Worm (Caenorhabditis elegans) whole organism, L2 larva: Measurements from ENCODE around the gene lgc-33.
A peak's percentile ranks its signal among the peaks of the same experiment; 100 is the strongest.

Experiments used
- C34F6.9 ChIP-seq: fragments of 150-350 bp; optimal IDR thresholded peaks from 2 replicates; lab custom pipeline; 2014; ENCODE audit warnings: missing biosample characterization, missing genetic modification characterization
- R02D3.7 ChIP-seq: fragments of 150-350 bp; optimal IDR thresholded peaks from 2 replicates; lab custom pipeline; 2014; ENCODE audit warnings: missing biosample characterization, missing genetic modification characterization
- ZK546.5 ChIP-seq: sonication (generic microtip); optimal IDR thresholded peaks from 2 replicates; lab custom pipeline; 2017; ENCODE audit warnings: missing biosample characterization, missing genetic modification characterization
- blmp-1 ChIP-seq: sonication (generic microtip); optimal IDR thresholded peaks from 2 replicates; lab custom pipeline; 2017; ENCODE audit warnings: missing genetic modification characterization, mild to moderate bottlenecking, missing compliant biosample characterization, antibody characterized with exemption, moderate library complexity; ENCODE audit not compliant: insufficient read depth
- ceh-16 ChIP-seq: fragments of 150-350 bp; optimal IDR thresholded peaks from 2 replicates; lab custom pipeline; 2014; ENCODE audit warnings: missing biosample characterization, missing genetic modification characterization
- ceh-82 ChIP-seq: fragments of 150-350 bp; optimal IDR thresholded peaks from 2 replicates; lab custom pipeline; 2014; ENCODE audit warnings: missing biosample characterization, missing genetic modification characterization
- crh-2 ChIP-seq: sonication (generic microtip); optimal IDR thresholded peaks from 2 replicates; lab custom pipeline; 2017; ENCODE audit warnings: missing biosample characterization, missing genetic modification characterization
- dmd-4 ChIP-seq: sonication (generic microtip); optimal IDR thresholded peaks from 2 replicates; lab custom pipeline; 2017; ENCODE audit warnings: missing biosample characterization, missing genetic modification characterization
- elt-1 ChIP-seq: fragments of 150-350 bp; optimal IDR thresholded peaks from 2 replicates; lab custom pipeline; 2014; ENCODE audit warnings: missing biosample characterization, missing genetic modification characterization
- fos-1 ChIP-seq: fragments of 150-350 bp; optimal IDR thresholded peaks from 2 replicates; lab custom pipeline; 2014; ENCODE audit warnings: missing biosample characterization, missing genetic modification characterization
- gmeb-1 ChIP-seq: fragments of 150-350 bp; optimal IDR thresholded peaks from 2 replicates; lab custom pipeline; 2014; ENCODE audit warnings: missing biosample characterization, missing genetic modification characterization
- lin-11 ChIP-seq: fragments of 150-350 bp; sonication (generic microtip); optimal IDR thresholded peaks from 2 replicates; lab custom pipeline; 2014; ENCODE audit warnings: missing biosample characterization, missing genetic modification characterization, inconsistent platforms, mixed read lengths
- lin-13 ChIP-seq: fragments of 150-350 bp; optimal IDR thresholded peaks from 2 replicates; lab custom pipeline; 2014; ENCODE audit warnings: missing biosample characterization, missing genetic modification reagents, missing genetic modification characterization
- lin-39 ChIP-seq: fragments of 150-350 bp; optimal IDR thresholded peaks from 2 replicates; lab custom pipeline; 2014; ENCODE audit warnings: missing biosample characterization, missing genetic modification reagents, missing genetic modification characterization
- lsy-2 ChIP-seq, 2 experiments: fragments of 150-350 bp in 1 of 2; sonication (generic microtip) in 1 of 2; optimal IDR thresholded peaks; 2 replicates each; lab custom pipeline; 2014 to 2017; ENCODE audit warnings: missing biosample characterization in 2 of 2, missing genetic modification characterization in 2 of 2
- mbf-1 ChIP-seq: sonication (generic microtip); optimal IDR thresholded peaks from 2 replicates; lab custom pipeline; 2017; ENCODE audit warnings: missing biosample characterization, missing genetic modification characterization
- mdl-1 ChIP-seq, 2 experiments: fragments of 150-350 bp in 1 of 2; sonication (generic microtip) in 1 of 2; optimal IDR thresholded peaks; 2 replicates each; lab custom pipeline; 2017; ENCODE audit warnings: missing biosample characterization in 2 of 2, missing genetic modification characterization in 2 of 2
- nhr-10 ChIP-seq: sonication (generic microtip); optimal IDR thresholded peaks from 2 replicates; lab custom pipeline; 2017; ENCODE audit warnings: missing biosample characterization, missing genetic modification characterization
- nhr-11 ChIP-seq: fragments of 150-350 bp; optimal IDR thresholded peaks from 2 replicates; lab custom pipeline; 2014; ENCODE audit warnings: missing biosample characterization, missing genetic modification characterization
- nhr-12 ChIP-seq: fragments of 150-350 bp; optimal IDR thresholded peaks from 2 replicates; lab custom pipeline; 2014; ENCODE audit warnings: missing biosample characterization, missing genetic modification characterization
- nhr-129 ChIP-seq: fragments of 150-350 bp; optimal IDR thresholded peaks from 2 replicates; lab custom pipeline; 2014; ENCODE audit warnings: missing biosample characterization, missing genetic modification characterization
- nhr-21 ChIP-seq: fragments of 150-350 bp; optimal IDR thresholded peaks from 2 replicates; lab custom pipeline; 2014; ENCODE audit warnings: missing biosample characterization, missing genetic modification characterization
- nhr-23 ChIP-seq: fragments of 150-350 bp; optimal IDR thresholded peaks from 2 replicates; lab custom pipeline; 2014; ENCODE audit warnings: missing biosample characterization, missing genetic modification reagents, missing genetic modification characterization
- nhr-25 ChIP-seq: fragments of 150-350 bp; sonication (generic microtip); optimal IDR thresholded peaks from 3 replicates; lab custom pipeline; 2014; ENCODE audit warnings: missing biosample characterization, missing genetic modification characterization
- nhr-77 ChIP-seq: fragments of 150-350 bp; optimal IDR thresholded peaks from 2 replicates; lab custom pipeline; 2014; ENCODE audit warnings: missing biosample characterization, missing genetic modification characterization
- peb-1 ChIP-seq: fragments of 150-350 bp; optimal IDR thresholded peaks from 2 replicates; lab custom pipeline; 2014; ENCODE audit warnings: missing biosample characterization, missing genetic modification characterization
- sem-4 ChIP-seq: fragments of 150-350 bp; optimal IDR thresholded peaks from 2 replicates; lab custom pipeline; 2014; ENCODE audit warnings: missing biosample characterization, missing genetic modification reagents, missing genetic modification characterization
- sma-3 ChIP-seq: sonication (generic microtip); optimal IDR thresholded peaks from 2 replicates; lab custom pipeline; 2016; ENCODE audit warnings: missing genetic modification reagents, missing genetic modification characterization, missing compliant biosample characterization
- sma-9 ChIP-seq, 2 experiments: fragments of 150-350 bp in 1 of 2; sonication (generic microtip) in 1 of 2; optimal IDR thresholded peaks; 2 replicates each; lab custom pipeline; 2014 to 2016; ENCODE audit warnings: missing genetic modification characterization in 2 of 2, mild to moderate bottlenecking in 1 of 2, missing biosample characterization in 1 of 2, missing compliant biosample characterization in 1 of 2, missing genetic modification reagents in 1 of 2, moderate library complexity in 1 of 2
- snpc-4 ChIP-seq: fragments of 150-350 bp; optimal IDR thresholded peaks from 2 replicates; lab custom pipeline; 2014; ENCODE audit warnings: missing biosample characterization, missing genetic modification characterization
- unc-55 ChIP-seq: fragments of 150-350 bp; sonication (generic microtip); optimal IDR thresholded peaks from 3 replicates; lab custom pipeline; 2014; ENCODE audit warnings: missing biosample characterization, missing genetic modification reagents, missing genetic modification characterization
- ztf-1 ChIP-seq: fragments of 200-800 bp; sonication (Bioruptor generic); conservative IDR thresholded peaks from 2 replicates; pipeline ENCODE4 v1.3.6; 2022; ENCODE audit warnings: missing genetic modification characterization, missing compliant biosample characterization
- ztf-11 ChIP-seq: sonication (generic microtip); optimal IDR thresholded peaks from 2 replicates; lab custom pipeline; 2017; ENCODE audit warnings: missing biosample characterization, missing genetic modification characterization

lgc-33 gene

ce11 chrIV:866828-867270, 21.6 kb downstream of the lgc-33 start (continued):
- no peak for TF ChIP-seq ztf-11 (tag; lab: Kevin White, UChicago)
- peak; percentile 7 to 43 for TF ChIP-seq mdl-1 (tag; optimal IDR thresholded peaks at IDR 0.05; lab: Kevin White, UChicago)
- TF ChIP-seq nhr-12 (tag; lab: Kevin White, UChicago), result no peak
- TF ChIP-seq unc-55 (GFP tag; lab: Kevin White, UChicago), result peak; percentile 58
- no peak for TF ChIP-seq ceh-16 (tag; lab: Kevin White, UChicago)
- TF ChIP-seq nhr-11 (tag; lab: Kevin White, UChicago), result no peak
- no peak for TF ChIP-seq elt-1 (tag; lab: Kevin White, UChicago)
- TF ChIP-seq nhr-129, result peak; percentile 81
- peak; percentile 15 for TF ChIP-seq R02D3.7 (tag; lab: Kevin White, UChicago)
- no peak for TF ChIP-seq nhr-23 (tag; lab: Kevin White, UChicago)

- TF ChIP-seq ztf-11 (tag; lab: Kevin White, UChicago), result no peak
- TF ChIP-seq ceh-82 (tag; lab: Kevin White, UChicago), result no peak
- TF ChIP-seq sma-9 (GFP tag; optimal IDR thresholded peaks at IDR 0.05; lab: Kevin White, UChicago), result no peak
- no peak for TF ChIP-seq sma-9 (tag; optimal IDR thresholded peaks at IDR 0.05; lab: Kevin White, UChicago)
Observed at ce11 chrIV:868723-869122, 23.4 kb downstream of the lgc-33 start.

- TF ChIP-seq unc-55 (GFP tag; lab: Kevin White, UChicago), result no peak
- no peak for TF ChIP-seq fos-1 (tag; lab: Kevin White, UChicago)
- no peak for TF ChIP-seq nhr-10 (tag; lab: Kevin White, UChicago)
Observed at ce11 chrIV:873174-873788, 28.0 kb downstream of the lgc-33 start.

ce11 chrIV:874677-875076, 29.4 kb downstream of the lgc-33 start, which contains the start of gene Y55F3BR.1:
Gene Y55F3BR.1 (plus strand): TSS chrIV:874791.
- TF ChIP-seq nhr-77 (peak; percentile 23), crh-2 (tag; lab: Kevin White, UChicago) (peak; percentile 58), mbf-1 (tag; lab: Kevin White, UChicago) (no peak), nhr-129 (peak; percentile 46), elt-1 (tag; lab: Kevin White, UChicago) (no peak), ceh-82 (tag; lab: Kevin White, UChicago) (no peak), gmeb-1 (tag; lab: Kevin White, UChicago) (peak; percentile 98), peb-1 (tag; lab: Kevin White, UChicago) (no peak), unc-55 (GFP tag; lab: Kevin White, UChicago) (peak; percentile 81), lin-11 (tag; lab: Kevin White, UChicago) (no peak), sma-3 (GFP tag; lab: Kevin White, UChicago) (peak; percentile 38), C34F6.9 (tag; lab: Kevin White, UChicago) (peak; percentile 63), ZK546.5 (no peak), nhr-25 (peak; percentile 30), ztf-1 (GFP tag; lab: Robert Waterston, UW) (no peak), lsy-2 (tag; optimal IDR thresholded peaks at IDR 0.05; lab: Kevin White, UChicago) (peak; percentile 48 to 82), snpc-4 (tag; lab: Kevin White, UChicago) (peak; percentile 74), lin-13 (peak; percentile 51)

- no peak for TF ChIP-seq sem-4 (tag; lab: Kevin White, UChicago)
- no peak for TF ChIP-seq nhr-21
- TF ChIP-seq lin-39, result no peak
- no peak for TF ChIP-seq sma-3 (GFP tag; lab: Kevin White, UChicago)
- TF ChIP-seq blmp-1 (tag; lab: Kevin White, UChicago), result no peak
- TF ChIP-seq nhr-10 (tag; lab: Kevin White, UChicago), result no peak
- no peak for TF ChIP-seq ZK546.5
- TF ChIP-seq gmeb-1 (tag; lab: Kevin White, UChicago), result no peak
- TF ChIP-seq dmd-4 (tag; lab: Kevin White, UChicago), result no peak
- no peak for TF ChIP-seq nhr-25
Observed at ce11 chrIV:878634-879033, 33.3 kb downstream of the lgc-33 start.
